Worm (Caenorhabditis elegans) whole organism, young adult: ENCODE results near the gene Y53C12A.6.
A peak's percentile ranks its signal among the peaks of the same experiment; 100 is the strongest.

ENCODE experiments used
- B0019.2 ChIP-seq: fragments of 200-800 bp; sonication (Bioruptor generic); conservative IDR thresholded peaks from 2 replicates; pipeline ENCODE4 v1.3.6; 2022; ENCODE audit warnings: missing genetic modification reagents, missing genetic modification characterization, missing compliant biosample characterization
- C06A6.2 ChIP-seq: fragments of 200-800 bp; sonication (Bioruptor generic); conservative IDR thresholded peaks from 2 replicates; pipeline ENCODE4 v1.3.6; 2022; ENCODE audit warnings: missing genetic modification characterization, missing compliant biosample characterization
- C17E4.6 ChIP-seq: fragments of 200-800 bp; sonication (Bioruptor generic); IDR thresholded peaks from 2 replicates; pipeline ENCODE4 v1.3.6; 2022; ENCODE audit warnings: missing genetic modification reagents, missing genetic modification characterization, missing compliant biosample characterization
- D2030.7 ChIP-seq: fragments of 200-800 bp; sonication (Bioruptor generic); IDR thresholded peaks from 2 replicates; pipeline ENCODE4 v1.3.6; 2022; ENCODE audit warnings: missing genetic modification reagents, missing genetic modification characterization, missing compliant biosample characterization
- F33H1.4 ChIP-seq: fragments of 200-800 bp; sonication (Bioruptor generic); IDR thresholded peaks from 2 replicates; pipeline ENCODE4 v1.3.6; 2022; ENCODE audit warnings: missing genetic modification reagents, missing genetic modification characterization, missing compliant biosample characterization
- F57A8.1 ChIP-seq: fragments of 200-800 bp; sonication (Bioruptor generic); optimal IDR thresholded peaks from 2 replicates; lab custom pipeline; 2018; ENCODE audit warnings: mild to moderate bottlenecking, missing genetic modification characterization, moderate library complexity, missing compliant biosample characterization
- K11D2.4 ChIP-seq: fragments of 200-800 bp; sonication (Bioruptor generic); IDR thresholded peaks from 2 replicates; pipeline ENCODE4 v1.3.6; 2022; ENCODE audit warnings: missing genetic modification reagents, missing genetic modification characterization, missing compliant biosample characterization
- T07F8.4 ChIP-seq: sonication (generic microtip); optimal IDR thresholded peaks from 2 replicates; lab custom pipeline; 2016; ENCODE audit warnings: mild to moderate bottlenecking, missing genetic modification characterization, moderate library complexity, missing compliant biosample characterization
- Y53G8AR.9 ChIP-seq: fragments of 200-800 bp; sonication (Bioruptor generic); conservative IDR thresholded peaks from 2 replicates; pipeline ENCODE4 v1.3.6; 2022; ENCODE audit warnings: missing genetic modification reagents, missing genetic modification characterization, missing compliant biosample characterization
- Y56A3A.18 ChIP-seq: fragments of 200-800 bp; sonication (Bioruptor generic); IDR thresholded peaks from 2 replicates; pipeline ENCODE4 v1.3.6; 2022; ENCODE audit warnings: missing genetic modification reagents, missing genetic modification characterization, missing compliant biosample characterization
- Y95B8A.8 ChIP-seq: fragments of 200-800 bp; sonication (Bioruptor generic); IDR thresholded peaks from 2 replicates; pipeline ENCODE4 v1.3.6; 2022; ENCODE audit warnings: missing genetic modification reagents, missing genetic modification characterization, missing compliant biosample characterization
- akir-1 ChIP-seq: fragments of 200-800 bp; sonication (Bioruptor generic); optimal IDR thresholded peaks from 2 replicates; lab custom pipeline; 2018; ENCODE audit warnings: mild to moderate bottlenecking, missing genetic modification characterization, moderate library complexity, missing compliant biosample characterization
- atf-7 ChIP-seq: sonication (generic microtip); optimal IDR thresholded peaks from 2 replicates; lab custom pipeline; 2017; ENCODE audit warnings: mild to moderate bottlenecking, missing genetic modification characterization, missing compliant biosample characterization
- attf-3 ChIP-seq: fragments of 200-800 bp; sonication (Bioruptor generic); conservative IDR thresholded peaks from 2 replicates; pipeline ENCODE4 v1.3.6; 2022; ENCODE audit warnings: missing genetic modification reagents, missing genetic modification characterization, missing compliant biosample characterization
- attf-5 ChIP-seq: fragments of 200-800 bp; sonication (Bioruptor generic); optimal IDR thresholded peaks from 2 replicates; lab custom pipeline; 2018; ENCODE audit warnings: mild to moderate bottlenecking, missing genetic modification characterization, missing compliant biosample characterization
- bed-2 ChIP-seq: fragments of 200-800 bp; sonication (Bioruptor generic); IDR thresholded peaks from 2 replicates; pipeline ENCODE4 v1.3.6; 2022; ENCODE audit warnings: missing genetic modification reagents, missing genetic modification characterization, missing compliant biosample characterization
- cebp-1 ChIP-seq, 2 experiments: fragments of 200-800 bp in 1 of 2; sonication (Bioruptor generic) in 1 of 2; sonication (generic microtip) in 1 of 2; IDR thresholded peaks in 1 of 2; optimal IDR thresholded peaks in 1 of 2; 2 replicates each; pipeline versions ENCODE4 v1.3.6 to Lab custom; 2017 to 2022; ENCODE audit warnings: missing compliant biosample characterization in 2 of 2, missing genetic modification characterization in 2 of 2, mild to moderate bottlenecking in 1 of 2, missing genetic modification reagents in 1 of 2, moderate library complexity in 1 of 2
- ceh-91 ChIP-seq: fragments of 200-800 bp; sonication (Bioruptor generic); IDR thresholded peaks from 2 replicates; pipeline ENCODE4 v1.3.6; 2022; ENCODE audit warnings: missing genetic modification reagents, missing genetic modification characterization, missing compliant biosample characterization
- dox-1 ChIP-seq: fragments of 200-800 bp; sonication (Bioruptor generic); IDR thresholded peaks from 2 replicates; pipeline ENCODE4 v1.3.6; 2022; ENCODE audit warnings: missing genetic modification reagents, missing genetic modification characterization, missing compliant biosample characterization
- dpl-1 ChIP-seq: fragments of 150-350 bp; optimal IDR thresholded peaks from 2 replicates; lab custom pipeline; 2014; ENCODE audit warnings: missing biosample characterization, missing genetic modification reagents, missing genetic modification characterization
- egl-18 ChIP-seq: fragments of 200-800 bp; sonication (Bioruptor generic); IDR thresholded peaks from 2 replicates; pipeline ENCODE4 v1.3.6; 2022; ENCODE audit warnings: missing genetic modification reagents, missing genetic modification characterization, missing compliant biosample characterization
- egrh-3 ChIP-seq: fragments of 200-800 bp; sonication (Bioruptor generic); IDR thresholded peaks from 2 replicates; pipeline ENCODE4 v1.3.6; 2022; ENCODE audit warnings: missing genetic modification reagents, missing genetic modification characterization, missing compliant biosample characterization
- ekl-4 ChIP-seq: fragments of 200-800 bp; sonication (Bioruptor generic); IDR thresholded peaks from 2 replicates; pipeline ENCODE4 v1.3.6; 2022; ENCODE audit warnings: missing genetic modification reagents, missing genetic modification characterization, missing compliant biosample characterization
- hmg-1.2 ChIP-seq: fragments of 200-800 bp; sonication (Bioruptor generic); IDR thresholded peaks from 2 replicates; pipeline ENCODE4 v1.3.6; 2022; ENCODE audit warnings: missing genetic modification reagents, missing genetic modification characterization, missing compliant biosample characterization
- hrde-1 ChIP-seq: sonication (generic microtip); optimal IDR thresholded peaks from 2 replicates; lab custom pipeline; 2016; ENCODE audit warnings: missing genetic modification characterization, mild to moderate bottlenecking, missing compliant biosample characterization, moderate library complexity, missing genotype, missing genetic modification reagents, borderline replicate concordance
- hsf-1 ChIP-seq: fragments of 200-800 bp; sonication (Bioruptor generic); IDR thresholded peaks from 2 replicates; pipeline ENCODE4 v1.3.6; 2022; ENCODE audit warnings: missing genetic modification reagents, missing genetic modification characterization, missing compliant biosample characterization
- lin-40 ChIP-seq: sonication (generic microtip); optimal IDR thresholded peaks from 2 replicates; lab custom pipeline; 2016; ENCODE audit warnings: missing genetic modification characterization, mild to moderate bottlenecking, missing compliant biosample characterization, missing genotype, missing genetic modification reagents
- lin-54 ChIP-seq: fragments of 200-800 bp; sonication (Bioruptor generic); optimal IDR thresholded peaks from 2 replicates; lab custom pipeline; 2018; ENCODE audit warnings: mild to moderate bottlenecking, missing genetic modification characterization, missing compliant biosample characterization
- lsl-1 ChIP-seq: fragments of 200-800 bp; sonication (Bioruptor generic); optimal IDR thresholded peaks from 2 replicates; lab custom pipeline; 2018; ENCODE audit warnings: mild to moderate bottlenecking, missing genetic modification characterization, moderate library complexity, missing compliant biosample characterization
- madf-3 ChIP-seq: fragments of 200-800 bp; sonication (Bioruptor generic); IDR thresholded peaks from 2 replicates; pipeline ENCODE4 v1.3.6; 2022; ENCODE audit warnings: missing genetic modification reagents, missing genetic modification characterization, missing compliant biosample characterization
- madf-6 ChIP-seq: fragments of 200-800 bp; sonication (Bioruptor generic); IDR thresholded peaks from 2 replicates; pipeline ENCODE4 v1.3.6; 2022; ENCODE audit warnings: missing genetic modification reagents, missing genetic modification characterization, missing compliant biosample characterization
- madf-8 ChIP-seq: fragments of 200-800 bp; sonication (Bioruptor generic); conservative IDR thresholded peaks from 2 replicates; pipeline ENCODE4 v1.3.6; 2022; ENCODE audit warnings: missing genetic modification reagents, missing genetic modification characterization, missing compliant biosample characterization
- mcd-1 ChIP-seq: fragments of 200-800 bp; sonication (Bioruptor generic); IDR thresholded peaks from 2 replicates; pipeline ENCODE4 v1.3.6; 2022; ENCODE audit warnings: missing genetic modification reagents, missing genetic modification characterization, missing compliant biosample characterization
- nhr-80 ChIP-seq: sonication (generic microtip); optimal IDR thresholded peaks from 2 replicates; lab custom pipeline; 2016; ENCODE audit warnings: missing genetic modification characterization, missing compliant biosample characterization
- pbrm-1 ChIP-seq: fragments of 200-800 bp; sonication (Bioruptor generic); IDR thresholded peaks from 2 replicates; pipeline ENCODE4 v1.3.6; 2022; ENCODE audit warnings: missing genetic modification reagents, missing genetic modification characterization, missing compliant biosample characterization
- rcor-1 ChIP-seq: fragments of 200-800 bp; sonication (Bioruptor generic); IDR thresholded peaks from 2 replicates; pipeline ENCODE4 v1.3.6; 2022; ENCODE audit warnings: missing genetic modification reagents, missing genetic modification characterization, missing compliant biosample characterization
- snpc-3.4 ChIP-seq: sonication (generic microtip); optimal IDR thresholded peaks from 2 replicates; lab custom pipeline; 2017; ENCODE audit warnings: missing genetic modification characterization, mild to moderate bottlenecking, missing compliant biosample characterization, antibody characterized with exemption, moderate library complexity, missing genotype, missing genetic modification reagents
- snpc-4 ChIP-seq, 5 experiments: fragments of 150-350 bp in 1 of 5; sonication (generic microtip) in 4 of 5; optimal IDR thresholded peaks; 2 replicates each; lab custom pipeline; 2014 to 2018; ENCODE audit warnings: missing genetic modification characterization in 5 of 5, missing biosample characterization in 3 of 5, antibody characterized with exemption in 2 of 5, mild to moderate bottlenecking in 2 of 5, missing compliant biosample characterization in 2 of 5, missing genotype in 2 of 5, moderate library complexity in 2 of 5, missing genetic modification reagents in 1 of 5
- unc-130 ChIP-seq: sonication (generic microtip); optimal IDR thresholded peaks from 2 replicates; lab custom pipeline; 2016; ENCODE audit warnings: missing genetic modification reagents, missing genetic modification characterization, missing compliant biosample characterization
- xnd-1 ChIP-seq: sonication (generic microtip); optimal IDR thresholded peaks from 2 replicates; lab custom pipeline; 2016; ENCODE audit warnings: missing genotype, missing genetic modification reagents, missing genetic modification characterization, missing compliant biosample characterization
- zim-3 ChIP-seq: sonication (generic microtip); optimal IDR thresholded peaks from 2 replicates; lab custom pipeline; 2017; ENCODE audit warnings: mild to moderate bottlenecking, missing genetic modification characterization, moderate library complexity, missing compliant biosample characterization
- ztf-26 ChIP-seq: sonication (generic microtip); optimal IDR thresholded peaks from 2 replicates; lab custom pipeline; 2017; ENCODE audit warnings: missing genetic modification characterization, missing compliant biosample characterization
- ztf-28 ChIP-seq: fragments of 200-800 bp; sonication (Bioruptor generic); IDR thresholded peaks from 2 replicates; pipeline ENCODE4 v1.3.6; 2022; ENCODE audit warnings: missing genetic modification reagents, missing genetic modification characterization, missing compliant biosample characterization

Y53C12A.6 gene

DNA sequence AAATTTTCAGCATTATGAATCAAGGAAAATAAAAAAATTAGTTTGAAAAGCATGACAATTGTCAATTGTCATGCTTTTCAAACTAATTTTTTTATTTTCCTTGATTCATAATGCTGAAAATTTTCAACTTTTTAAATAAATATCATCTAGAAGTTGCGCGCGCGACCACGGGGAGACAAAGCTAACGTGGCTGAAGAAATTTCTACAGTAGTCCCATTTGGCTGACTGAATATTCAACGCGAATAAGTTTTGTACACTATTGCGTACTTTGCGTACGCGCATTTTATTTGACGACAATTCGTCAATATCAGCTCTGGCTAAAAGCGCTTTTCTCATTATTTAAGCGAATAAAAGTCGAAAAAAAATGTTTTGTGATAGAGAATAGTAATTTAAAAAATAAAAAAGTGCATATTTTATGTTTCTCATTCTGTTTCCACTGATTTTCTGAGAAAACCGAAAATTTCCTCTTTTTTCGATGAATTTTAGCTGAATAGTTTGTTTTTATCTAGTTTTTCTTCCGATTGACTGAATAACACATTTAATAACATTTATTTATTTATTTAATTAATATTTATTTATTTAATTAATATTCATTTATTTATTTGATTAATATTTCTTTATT lies 938 bp upstream of the Y53C12A.6 start, which contains the start of gene Y53C12A.11:
Gene Y53C12A.11 (minus strand): TSS at position 68 of the 622 bp plus-strand sequence.
- TF ChIP-seq egrh-3 (0 out of 2 replicates have a peak, but pooled peaks have one; percentile 12), ceh-91 (GFP tag; lab: Robert Waterston, UW) (peak; percentile 90), D2030.7 (peak; percentile 90), attf-3 (GFP tag; lab: Robert Waterston, UW) (peak; percentile 82), hmg-1.2 (GFP tag; lab: Robert Waterston, UW) (peak; percentile 96), madf-3 (GFP tag; lab: Robert Waterston, UW) (peak; percentile 88; the same call in 1 of the 2 replicates), pbrm-1 (GFP tag; lab: Robert Waterston, UW) (peak; percentile 63; the same call in 1 of the 2 replicates), Y53G8AR.9 (0 out of 2 replicates have a peak, but pooled peaks have one; percentile 54), B0019.2 (GFP tag; lab: Robert Waterston, UW) (peak; percentile 60; the same call in 1 of the 2 replicates), dox-1 (GFP tag; lab: Robert Waterston, UW) (peak; percentile 85), xnd-1 (tag; lab: Kevin White, UChicago) (peak; percentile 26), rcor-1 (GFP tag; lab: Robert Waterston, UW) (peak; percentile 75), ztf-28 (GFP tag; lab: Robert Waterston, UW) (peak; percentile 67; the same call in 1 of the 2 replicates), Y95B8A.8 (GFP tag; lab: Robert Waterston, UW) (0 out of 2 replicates have a peak, but pooled peaks have one; percentile 34), madf-6 (GFP tag; lab: Robert Waterston, UW) (peak; percentile 92), madf-8 (GFP tag; lab: Robert Waterston, UW) (peak; percentile 87), F33H1.4 (GFP tag; lab: Robert Waterston, UW) (peak; percentile 84), mcd-1 (GFP tag; lab: Robert Waterston, UW) (peak; percentile 79), lin-54 (GFP tag; lab: Kevin White, UChicago) (peak; percentile 23), hsf-1 (GFP tag; lab: Robert Waterston, UW) (0 out of 2 replicates have a peak, but pooled peaks have one; percentile 32), C17E4.6 (peak; percentile 75; the same call in 1 of the 2 replicates)

DNA sequence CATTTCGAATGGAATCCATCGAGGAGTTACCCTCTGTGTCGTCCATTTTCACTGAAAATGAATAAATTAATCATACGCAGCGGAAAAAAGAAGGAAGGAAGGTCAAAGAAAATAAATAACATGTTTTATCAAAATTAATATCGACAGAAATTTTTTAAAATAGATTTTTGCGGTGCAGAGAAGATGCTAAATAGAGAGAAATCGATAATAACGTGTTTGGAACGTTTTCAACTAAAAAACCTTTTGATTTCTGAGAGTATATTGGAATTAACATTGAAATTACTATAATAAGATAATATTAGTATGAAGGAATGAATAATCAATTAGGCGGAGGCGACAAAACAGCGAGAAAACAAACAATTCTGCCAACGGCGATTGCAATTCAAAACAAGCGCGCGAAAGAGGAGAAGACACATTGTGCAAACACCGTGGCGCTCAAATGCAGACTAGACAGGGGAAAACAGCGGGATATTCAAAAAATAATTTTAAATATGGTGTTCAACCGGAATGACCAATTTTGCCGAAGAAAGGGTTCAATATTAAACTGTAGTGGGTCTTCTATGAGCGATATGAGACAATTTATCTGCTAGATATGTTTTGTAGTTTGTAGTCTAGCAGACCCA lies 1.3 kb downstream of the Y53C12A.6 start, which contains the start of gene wee-1.3:
Gene wee-1.3 (minus strand): TSS at position 51 of the 623 bp plus-strand sequence.
- no peak for TF ChIP-seq zim-3 (tag; lab: Kevin White, UChicago)
- peak; percentile 9 for TF ChIP-seq nhr-80 (tag; lab: Kevin White, UChicago)
- TF ChIP-seq attf-5 (GFP tag; lab: Kevin White, UChicago) = peak; percentile 68
- no peak for TF ChIP-seq snpc-3.4 (tag; lab: Kevin White, UChicago)
- no peak for TF ChIP-seq akir-1 (GFP tag; lab: Kevin White, UChicago)
- peak; percentile 93 for TF ChIP-seq dpl-1 (GFP tag; lab: Kevin White, UChicago)
- no peak for TF ChIP-seq F57A8.1 (GFP tag; lab: Kevin White, UChicago)
- TF ChIP-seq egl-18 (GFP tag; lab: Robert Waterston, UW) = no peak
- no peak for TF ChIP-seq atf-7 (tag; lab: Kevin White, UChicago)
- peak; percentile 56 for TF ChIP-seq ekl-4 (GFP tag; lab: Robert Waterston, UW)
- TF ChIP-seq lin-40 (tag; lab: Kevin White, UChicago) = peak; percentile 52
- no peak for TF ChIP-seq cebp-1 (GFP tag; IDR thresholded peaks at IDR 0.05; lab: Robert Waterston, UW)
- peak; percentile 56 for TF ChIP-seq cebp-1 (tag; optimal IDR thresholded peaks at IDR 0.05; lab: Kevin White, UChicago)
- TF ChIP-seq hrde-1 (tag; lab: Kevin White, UChicago) = no peak
- TF ChIP-seq unc-130 (GFP tag; lab: Kevin White, UChicago) = peak; percentile 48
- TF ChIP-seq Y56A3A.18 = no peak
- TF ChIP-seq K11D2.4 = no peak
- TF ChIP-seq T07F8.4 = no peak
- TF ChIP-seq lsl-1 (GFP tag; lab: Kevin White, UChicago) = peak; percentile 50
- no peak for TF ChIP-seq ztf-26
- TF ChIP-seq xnd-1 (tag; lab: Kevin White, UChicago) = peak; percentile 19
- TF ChIP-seq ztf-28 (GFP tag; lab: Robert Waterston, UW) = no peak
- TF ChIP-seq bed-2 (GFP tag; lab: Robert Waterston, UW) = no peak
- TF ChIP-seq C06A6.2 (GFP tag; lab: Robert Waterston, UW) = no peak
- peak; percentile 98 for TF ChIP-seq lin-54 (GFP tag; lab: Kevin White, UChicago)
- peak; percentile 76 for TF ChIP-seq mcd-1 (GFP tag; lab: Robert Waterston, UW)
- TF ChIP-seq snpc-4 (GFP tag; optimal IDR thresholded peaks at IDR 0.05; lab: Kevin White, UChicago) = no peak
- TF ChIP-seq snpc-4 (tag; optimal IDR thresholded peaks at IDR 0.05; lab: Kevin White, UChicago) = peak in 3 of 4 experiments; percentile 8 to 46 (median 45)
